Worm (Caenorhabditis elegans): ENCODE measurements around the gene H35N09.2.
"Not testable (repeated sequence)": the region's sequence is repeated elsewhere in the genome, so short reads cannot be mapped to it uniquely, and the experiment has no call there.

Gene H35N09.2

DNA sequence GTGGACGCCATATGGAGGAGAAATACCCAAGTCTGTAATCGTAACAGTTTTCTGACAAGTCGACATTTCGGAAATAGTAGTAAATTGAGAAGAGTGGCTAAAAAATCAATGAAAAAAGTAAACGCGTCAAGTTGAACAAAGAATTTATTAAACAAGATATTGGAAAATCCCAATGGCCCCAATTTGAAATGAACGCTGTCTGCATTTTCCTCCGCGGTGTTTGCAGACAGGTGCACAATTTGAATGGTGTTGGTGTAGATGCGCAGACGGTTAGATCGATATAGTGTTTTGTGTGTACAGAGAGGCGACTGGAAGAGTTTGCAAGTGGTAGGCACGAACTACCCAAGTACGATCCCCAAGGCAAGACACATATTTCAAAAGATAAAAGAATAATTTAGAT lies at the start of gene H35N09.2, which contains the start of gene H35N09.1:
TSS of gene H35N09.2 (minus strand) at position 54 of the 400 bp plus-strand sequence.
TSS of gene H35N09.1 (plus strand) at position 335 of the 400 bp plus-strand sequence.
- TF ChIP-seq W03F9.2 (tag; optimal IDR thresholded peaks at IDR 0.05) (no peak), him-1 (tag; optimal IDR thresholded peaks at IDR 0.05) (no peak), dao-5 (tag; optimal IDR thresholded peaks at IDR 0.05) (no peak)

DNA sequence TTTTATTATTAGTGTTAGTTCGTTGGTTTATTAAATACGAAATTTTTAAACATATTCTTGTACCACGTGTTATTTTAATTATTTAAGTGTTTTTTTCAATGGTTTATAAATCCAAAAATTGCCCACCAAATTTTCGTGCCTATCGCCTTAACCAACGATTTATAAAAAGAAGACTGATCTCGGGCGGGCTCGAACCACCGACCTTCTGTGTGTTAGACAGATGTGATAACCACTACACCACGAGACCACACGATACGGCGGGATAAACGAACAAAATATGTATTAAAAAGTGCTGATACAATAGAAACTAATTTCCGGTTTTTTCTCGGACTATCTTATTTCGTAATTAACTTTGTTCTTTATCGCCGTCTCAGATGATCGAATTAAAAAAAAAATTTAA lies 45.7 kb upstream of the H35N09.2 start:
- TF ChIP-seq W03F9.2 (tag; optimal IDR thresholded peaks at IDR 0.05), result no peak
- no peak for TF ChIP-seq dao-5 (tag; optimal IDR thresholded peaks at IDR 0.05)
- no peak for TF ChIP-seq him-1 (tag; optimal IDR thresholded peaks at IDR 0.05)

DNA sequence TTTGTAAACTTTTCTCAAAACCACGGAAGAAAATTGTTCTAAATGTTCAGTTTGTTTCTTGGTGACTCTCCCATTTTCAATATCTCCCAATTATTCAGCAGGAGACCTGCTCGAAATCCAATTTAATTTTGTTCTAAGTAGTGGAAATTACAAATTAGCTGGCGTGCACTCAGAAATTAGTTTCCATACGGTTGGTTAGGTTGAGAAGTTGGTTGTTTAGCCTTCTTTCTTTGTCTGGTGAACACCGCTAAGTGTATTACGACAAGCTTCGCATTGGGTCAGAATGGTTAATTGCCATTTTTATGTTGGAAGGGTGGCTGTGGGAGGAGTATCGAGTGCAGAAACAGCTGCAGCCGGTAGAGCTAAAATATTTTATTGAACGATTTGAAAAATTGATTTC lies 43.7 kb upstream of the H35N09.2 start:
- TF ChIP-seq W03F9.2 (tag; optimal IDR thresholded peaks at IDR 0.05) (no peak), him-1 (tag; optimal IDR thresholded peaks at IDR 0.05) (no peak), dao-5 (tag; optimal IDR thresholded peaks at IDR 0.05) (no peak)

DNA sequence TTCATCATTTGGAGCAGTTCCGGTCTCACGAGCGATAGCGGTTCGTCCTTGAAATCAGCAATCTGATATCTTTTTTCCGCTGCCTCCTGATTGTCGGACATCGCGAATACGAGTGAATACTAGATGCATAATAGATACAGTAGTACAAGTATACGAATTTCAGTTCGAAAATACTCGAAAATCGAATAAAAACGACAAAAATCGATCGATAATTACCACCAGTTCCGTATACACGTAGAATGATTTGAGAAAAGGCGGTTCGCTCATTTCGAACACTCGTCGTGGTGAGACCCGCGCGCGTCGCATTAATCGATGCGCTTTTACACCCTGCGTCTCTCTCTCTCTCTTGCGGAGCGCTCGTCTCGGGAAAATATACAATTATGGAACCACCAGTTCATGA lies 42.1 kb upstream of the H35N09.2 start, which contains the start of gene F12D9.2:
TSS of gene F12D9.2 (minus strand) at position 101 of the 400 bp plus-strand sequence.
- TF ChIP-seq him-1 (tag; optimal IDR thresholded peaks at IDR 0.05), result no peak
- TF ChIP-seq dao-5 (tag; optimal IDR thresholded peaks at IDR 0.05), result no peak
- no peak for TF ChIP-seq W03F9.2 (tag; optimal IDR thresholded peaks at IDR 0.05)

DNA sequence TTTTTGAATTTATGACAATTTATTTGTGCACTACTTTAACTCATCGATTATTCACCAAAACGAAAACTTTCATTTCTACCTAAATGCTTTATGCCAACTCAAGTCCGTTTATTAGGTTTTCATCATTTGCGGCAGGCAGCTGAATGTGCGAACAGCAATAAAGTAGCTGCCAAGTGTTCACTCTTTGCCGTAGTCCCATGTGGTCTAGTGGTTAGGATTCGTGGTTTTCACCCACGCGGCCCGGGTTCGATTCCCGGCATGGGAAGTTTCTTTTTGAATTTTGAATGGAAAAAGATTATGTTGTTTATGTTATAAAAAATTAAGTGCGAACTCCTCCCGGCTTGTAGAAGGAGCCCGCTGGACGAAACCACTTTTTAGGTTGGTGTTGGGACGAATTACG lies 41.4 kb upstream of the H35N09.2 start:
- no peak for TF ChIP-seq dao-5 (tag; optimal IDR thresholded peaks at IDR 0.05)
- peak; percentile 68 for TF ChIP-seq him-1 (tag; optimal IDR thresholded peaks at IDR 0.05)
- TF ChIP-seq W03F9.2 (tag; optimal IDR thresholded peaks at IDR 0.05), result peak; percentile 6

DNA sequence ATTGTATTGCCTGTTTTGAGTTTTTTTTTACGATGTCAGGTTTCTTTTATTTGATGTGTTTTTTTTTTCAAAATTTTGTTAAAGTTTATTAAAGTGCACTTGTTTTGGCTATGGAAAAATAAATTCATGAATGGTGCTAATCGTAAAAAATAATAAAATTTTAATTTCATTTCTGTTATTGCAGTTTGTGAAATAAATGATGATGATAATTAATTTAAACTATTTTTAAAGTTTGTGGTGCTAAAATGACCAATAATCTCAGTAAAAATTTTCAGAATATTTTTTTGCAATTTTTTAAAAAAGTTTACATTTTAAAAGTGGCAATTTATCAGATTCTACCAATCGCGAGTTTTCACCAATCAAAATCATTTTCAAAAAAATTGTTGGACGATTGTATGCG lies 39.0 kb upstream of the H35N09.2 start, which contains the start of gene stg-2:
TSS of gene stg-2 (minus strand) at position 101 of the 400 bp plus-strand sequence.
- TF ChIP-seq W03F9.2 (tag; optimal IDR thresholded peaks at IDR 0.05) (no peak), dao-5 (tag; optimal IDR thresholded peaks at IDR 0.05) (no peak), him-1 (tag; optimal IDR thresholded peaks at IDR 0.05) (no peak)

DNA sequence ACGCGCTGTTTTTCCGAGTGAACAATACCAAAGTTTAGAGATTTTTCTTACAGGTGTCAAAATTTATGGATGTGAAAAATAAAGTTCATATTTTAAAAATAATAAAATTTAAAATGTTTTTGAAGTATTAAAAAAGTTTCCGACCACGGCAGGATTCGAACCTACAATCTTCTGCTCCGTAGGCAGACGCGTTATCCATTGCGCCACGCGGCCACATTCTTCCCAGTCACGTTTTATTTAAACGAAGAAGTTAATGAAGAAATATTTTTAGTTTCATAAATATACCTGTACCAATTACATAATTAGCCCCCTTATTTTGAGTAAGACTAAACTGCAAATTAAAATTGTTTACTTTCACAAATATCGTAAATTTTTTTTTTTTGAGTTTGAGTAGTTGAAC lies 35.8 kb upstream of the H35N09.2 start:
- TF ChIP-seq W03F9.2 (tag; optimal IDR thresholded peaks at IDR 0.05) (peak; percentile 1), dao-5 (tag; optimal IDR thresholded peaks at IDR 0.05) (no peak)

DNA sequence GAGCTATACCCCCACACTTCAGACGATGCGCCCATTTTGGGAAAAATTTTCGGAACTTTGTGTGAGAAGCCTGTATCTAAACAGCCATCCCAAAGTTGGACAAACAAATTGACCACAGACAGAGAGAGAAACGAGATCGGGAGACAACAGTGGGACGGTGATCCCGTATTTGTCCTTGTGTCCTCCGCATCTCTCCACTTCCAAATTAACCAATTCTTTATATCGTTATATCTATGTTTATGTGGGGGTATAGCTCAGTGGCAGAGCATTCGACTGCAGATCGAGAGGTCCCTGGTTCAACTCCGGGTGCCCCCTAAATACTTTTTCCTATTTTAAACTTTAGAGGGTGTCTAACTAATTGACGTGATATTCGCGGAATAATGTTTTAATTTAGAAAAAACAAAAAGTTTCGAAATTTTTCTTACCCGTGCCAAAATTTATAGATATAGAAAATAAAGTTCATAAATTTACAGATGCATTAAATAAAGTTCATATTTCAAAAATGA lies 33.9 kb upstream of the H35N09.2 start:
- no peak for TF ChIP-seq W03F9.2 (tag; optimal IDR thresholded peaks at IDR 0.05)

DNA sequence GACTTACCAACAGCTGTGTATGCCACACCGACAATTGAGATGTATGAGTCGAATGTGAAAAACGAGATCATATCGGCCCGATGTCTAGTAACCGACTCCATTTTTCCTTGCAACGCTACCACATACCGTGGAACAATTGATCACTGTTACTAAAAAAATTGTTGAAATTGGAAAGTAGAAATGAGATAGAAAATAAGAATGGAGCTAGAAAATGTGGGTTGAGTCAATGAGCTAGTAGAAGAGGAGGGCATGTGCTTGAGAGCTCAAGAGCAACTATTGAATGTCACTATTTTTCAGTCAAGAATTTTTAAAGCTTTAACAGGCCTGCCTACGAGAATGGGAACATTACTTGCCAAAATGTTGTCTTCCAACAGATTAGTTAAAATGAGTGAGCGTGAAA lies 20.2 kb upstream of the H35N09.2 start, which contains the start of gene K01A12.3:
TSS of gene K01A12.3 (minus strand) at position 101 of the 400 bp plus-strand sequence.
- TF ChIP-seq him-1 (tag; optimal IDR thresholded peaks at IDR 0.05), result no peak
- no peak for TF ChIP-seq W03F9.2 (tag; optimal IDR thresholded peaks at IDR 0.05)
- no peak for TF ChIP-seq dao-5 (tag; optimal IDR thresholded peaks at IDR 0.05)

DNA sequence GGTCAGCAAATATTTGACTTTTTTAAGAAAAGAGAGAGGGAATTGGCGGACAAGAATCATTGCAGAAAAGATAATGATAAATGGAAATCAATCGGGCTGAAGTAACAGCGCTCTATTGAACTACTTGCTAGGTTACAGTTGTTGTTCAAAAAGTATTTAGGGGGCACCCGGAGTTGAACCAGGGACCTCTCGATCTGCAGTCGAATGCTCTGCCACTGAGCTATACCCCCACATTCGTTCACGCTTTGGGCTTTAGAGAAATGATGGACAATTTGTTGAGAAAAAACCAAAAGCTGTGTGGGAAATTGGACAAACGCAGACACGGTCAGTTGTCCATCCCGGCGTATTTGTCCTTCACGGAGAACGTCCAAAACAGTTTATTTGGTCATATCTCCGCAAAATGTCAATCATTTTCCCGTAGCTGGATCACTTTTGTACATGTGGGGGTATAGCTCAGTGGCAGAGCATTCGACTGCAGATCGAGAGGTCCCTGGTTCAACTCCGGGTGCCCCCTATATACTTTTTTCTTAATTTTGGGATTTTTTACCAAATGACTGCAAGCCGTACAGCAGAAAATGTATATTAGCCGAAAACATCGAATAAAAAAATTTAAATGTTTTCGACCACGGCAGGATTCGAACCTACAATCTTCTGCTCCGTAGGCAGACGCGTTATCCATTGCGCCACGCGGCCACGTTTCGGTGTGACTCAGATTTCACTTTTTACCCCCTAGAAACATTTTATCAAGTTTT lies 19.2 kb upstream of the H35N09.2 start:
- TF ChIP-seq him-1 (tag; optimal IDR thresholded peaks at IDR 0.05) (no peak), dao-5 (tag; optimal IDR thresholded peaks at IDR 0.05) (peak; percentile 14), W03F9.2 (tag; optimal IDR thresholded peaks at IDR 0.05) (peak; percentile 15)

DNA sequence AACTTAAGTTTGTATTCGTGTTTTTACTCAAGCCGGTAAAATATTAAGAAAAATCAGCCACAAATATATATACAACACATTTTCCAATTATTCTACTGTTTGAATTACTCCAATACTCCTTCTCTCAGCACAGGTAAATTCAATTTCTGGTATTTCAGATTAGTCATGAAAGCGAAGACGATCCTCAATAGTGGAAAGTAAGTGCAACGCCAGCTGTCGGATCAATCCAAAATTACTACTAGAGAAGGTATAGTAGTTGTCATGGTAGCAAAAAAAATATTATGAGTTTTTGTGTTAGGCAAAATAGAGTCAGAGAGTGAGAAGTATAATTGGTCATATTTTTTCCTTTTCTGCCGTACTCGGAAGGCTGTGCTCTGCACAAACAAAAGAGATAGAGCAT lies 8.2 kb upstream of the H35N09.2 start, which contains the start of gene K01A12.2:
TSS of gene K01A12.2 (plus strand) at position 301 of the 400 bp plus-strand sequence.
- TF ChIP-seq dao-5 (tag; optimal IDR thresholded peaks at IDR 0.05) (no peak), him-1 (tag; optimal IDR thresholded peaks at IDR 0.05) (no peak), W03F9.2 (tag; optimal IDR thresholded peaks at IDR 0.05) (no peak)

DNA sequence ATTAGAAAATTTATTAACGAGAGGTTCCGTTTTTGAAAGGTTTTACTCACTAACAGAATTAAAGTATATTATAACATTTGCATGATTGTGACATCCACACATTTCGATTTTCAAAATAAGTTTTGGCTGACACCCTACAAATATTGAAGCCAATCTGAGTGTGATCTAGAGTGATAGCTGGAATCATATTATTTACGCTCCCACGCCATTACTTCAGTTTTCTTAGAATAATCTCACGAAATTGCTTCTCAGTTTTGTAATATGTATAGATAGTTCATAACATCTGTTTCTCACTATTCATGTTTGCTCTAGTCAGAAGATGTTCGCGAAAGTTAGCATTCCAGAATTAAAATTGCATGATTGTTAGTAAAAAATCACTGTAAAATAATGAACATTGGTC lies 7.4 kb upstream of the H35N09.2 start:
- TF ChIP-seq dao-5 (tag; optimal IDR thresholded peaks at IDR 0.05) (no peak), him-1 (tag; optimal IDR thresholded peaks at IDR 0.05) (no peak), W03F9.2 (tag; optimal IDR thresholded peaks at IDR 0.05) (no peak)

DNA sequence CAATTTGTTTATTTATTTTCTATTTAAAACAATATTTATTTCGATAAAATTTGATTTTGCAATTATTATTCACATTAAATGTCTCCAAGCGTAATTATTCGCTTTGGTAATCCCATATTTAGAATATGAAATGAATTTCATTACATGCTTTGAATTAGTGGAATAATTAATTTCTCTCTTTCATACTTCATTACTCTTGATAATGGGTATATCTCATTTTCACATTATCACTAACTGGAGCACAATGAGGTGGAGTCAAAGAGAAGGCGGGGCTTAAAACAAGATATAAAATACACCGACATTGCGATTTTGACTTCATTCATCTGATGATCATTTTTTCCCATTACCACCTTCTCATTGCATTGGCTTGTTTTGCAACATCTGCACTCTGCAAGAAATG lies 5.7 kb upstream of the H35N09.2 start, which contains the start of gene K01A12.4:
TSS of gene K01A12.4 (plus strand) at position 301 of the 400 bp plus-strand sequence.
- not testable (repeated sequence) for TF ChIP-seq dao-5, him-1, W03F9.2 (tag; optimal IDR thresholded peaks at IDR 0.05)

DNA sequence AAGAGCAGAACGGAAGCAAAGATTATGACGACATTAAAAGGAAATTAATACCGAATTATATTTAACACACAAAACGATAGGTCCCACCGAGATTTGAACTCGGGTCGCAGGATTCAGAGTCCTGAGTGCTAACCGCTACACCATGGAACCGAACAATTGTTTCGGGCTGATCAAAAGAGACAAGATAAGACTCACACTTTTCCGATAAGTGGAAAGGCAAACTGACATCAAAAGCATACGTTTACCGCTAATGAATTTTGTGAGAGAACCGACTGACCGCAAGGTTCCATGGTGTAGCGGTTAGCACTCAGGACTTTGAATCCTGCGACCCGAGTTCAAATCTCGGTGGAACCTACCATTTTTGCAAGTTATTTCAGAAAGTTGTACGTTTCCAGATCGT lies 3.9 kb upstream of the H35N09.2 start:
- TF ChIP-seq him-1 (tag; optimal IDR thresholded peaks at IDR 0.05) (no peak), dao-5 (tag; optimal IDR thresholded peaks at IDR 0.05) (peak; percentile 12), W03F9.2 (tag; optimal IDR thresholded peaks at IDR 0.05) (no peak)

Data from whole organism, L4/young adult.